Worm (Caenorhabditis elegans) whole organism, mixed stage, embryonic: ENCODE measurements around the gene Y44F5A.1.

ENCODE experiments used
- M03D4.4 ChIP-seq: sonication (generic microtip); optimal IDR thresholded peaks from 2 replicates; lab custom pipeline; 2017; ENCODE audit warnings: mild to moderate bottlenecking, missing genetic modification characterization, missing compliant biosample characterization
- ceh-39 ChIP-seq: fragments of 150-350 bp; optimal IDR thresholded peaks from 2 replicates; lab custom pipeline; 2014; ENCODE audit warnings: missing biosample characterization, missing genetic modification characterization
- lin-13 ChIP-seq: fragments of 150-350 bp; optimal IDR thresholded peaks from 2 replicates; lab custom pipeline; 2014; ENCODE audit warnings: missing biosample characterization, missing genetic modification characterization
- mab-5 ChIP-seq: fragments of 150-350 bp; optimal IDR thresholded peaks from 2 replicates; lab custom pipeline; 2014; ENCODE audit warnings: missing biosample characterization, missing genetic modification characterization
- mls-2 ChIP-seq: sonication (generic microtip); optimal IDR thresholded peaks from 2 replicates; lab custom pipeline; 2016; ENCODE audit warnings: mild to moderate bottlenecking, missing genetic modification characterization, moderate library complexity, missing compliant biosample characterization
- nhr-12 ChIP-seq: fragments of 150-350 bp; optimal IDR thresholded peaks from 2 replicates; lab custom pipeline; 2014; ENCODE audit warnings: missing biosample characterization, missing genetic modification characterization
- nhr-237 ChIP-seq: fragments of 150-350 bp; optimal IDR thresholded peaks from 2 replicates; lab custom pipeline; 2014; ENCODE audit warnings: missing biosample characterization, missing genetic modification characterization
- nhr-28 ChIP-seq: fragments of 150-350 bp; optimal IDR thresholded peaks from 2 replicates; lab custom pipeline; 2014; ENCODE audit warnings: missing biosample characterization, missing genetic modification characterization
- nhr-76 ChIP-seq: sonication (generic microtip); optimal IDR thresholded peaks from 2 replicates; lab custom pipeline; 2017; ENCODE audit warnings: missing biosample characterization, missing genetic modification characterization
- pha-4 ChIP-seq: fragments of 150-350 bp; optimal IDR thresholded peaks from 2 replicates; lab custom pipeline; 2018; ENCODE audit warnings: missing biosample characterization, missing genetic modification reagents, missing genetic modification characterization
- snpc-4 ChIP-seq: fragments of 150-350 bp; optimal IDR thresholded peaks from 2 replicates; lab custom pipeline; 2014; ENCODE audit warnings: missing biosample characterization, missing genetic modification characterization
- sptf-1 ChIP-seq: sonication (generic microtip); optimal IDR thresholded peaks from 2 replicates; lab custom pipeline; 2017; ENCODE audit warnings: mild to moderate bottlenecking, missing genetic modification characterization, moderate library complexity, missing compliant biosample characterization
- unc-39 ChIP-seq: fragments of 150-350 bp; optimal IDR thresholded peaks from 2 replicates; lab custom pipeline; 2014; ENCODE audit warnings: missing biosample characterization, missing genetic modification characterization
- unc-62 ChIP-seq: fragments of 150-350 bp; optimal IDR thresholded peaks from 2 replicates; lab custom pipeline; 2014; ENCODE audit warnings: missing biosample characterization, missing genetic modification reagents, missing genetic modification characterization

DNA sequence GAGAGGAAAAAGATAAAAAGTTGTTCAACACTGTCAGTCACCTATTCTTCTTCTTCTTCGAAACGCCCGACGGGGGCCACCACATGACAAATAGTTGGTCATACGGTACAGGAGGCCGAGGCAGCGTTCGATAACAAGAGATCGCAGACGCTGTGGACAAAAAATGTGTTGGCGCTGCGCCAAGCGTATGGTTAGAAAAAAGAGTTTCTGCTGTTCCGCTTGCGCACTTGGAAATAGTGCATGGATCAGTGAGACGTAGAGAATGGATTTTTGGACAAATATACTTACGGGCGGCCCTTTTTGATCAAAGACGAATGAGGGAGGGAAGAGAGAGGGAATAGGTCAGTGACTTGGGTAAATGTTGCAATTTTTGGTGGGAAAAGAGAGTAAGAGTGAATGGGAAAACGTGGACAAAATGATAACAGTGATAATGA, 37.3 kb upstream of the Y44F5A.1 start:
- TF ChIP-seq nhr-76 (tag; lab: Kevin White, UChicago) (no peak), M03D4.4 (no peak), snpc-4 (no peak), lin-13 (no peak), nhr-237 (tag; lab: Kevin White, UChicago) (no peak), unc-62 (GFP tag; lab: Kevin White, UChicago) (no peak), sptf-1 (tag; lab: Kevin White, UChicago) (no peak), pha-4 (tag; lab: Kevin White, UChicago) (no peak), nhr-28 (tag; lab: Kevin White, UChicago) (no peak), mls-2 (tag; lab: Kevin White, UChicago) (no peak), mab-5 (no peak), nhr-12 (no peak), unc-39 (tag; lab: Kevin White, UChicago) (no peak), ceh-39 (tag; lab: Kevin White, UChicago) (no peak)
